Worm (Caenorhabditis elegans) whole organism, midembryonic: Measurements from ENCODE around the gene F07A11.4.

ENCODE experiments used
- T22C8.4 ChIP-seq: fragments of 200-800 bp; sonication (Bioruptor generic); IDR thresholded peaks from 2 replicates; pipeline ENCODE4 v1.3.6; 2022; ENCODE audit warnings: missing genetic modification characterization, missing compliant biosample characterization
- cog-1 ChIP-seq: sonication (generic microtip); optimal IDR thresholded peaks from 2 replicates; lab custom pipeline; 2016; ENCODE audit warnings: missing genetic modification characterization, missing compliant biosample characterization
- flt-1 ChIP-seq: fragments of 200-800 bp; sonication (Bioruptor generic); IDR thresholded peaks from 2 replicates; pipeline ENCODE4 v1.3.6; 2022; ENCODE audit warnings: missing genetic modification characterization, missing compliant biosample characterization
- klf-2 ChIP-seq: fragments of 200-800 bp; sonication (Bioruptor generic); conservative IDR thresholded peaks from 2 replicates; pipeline ENCODE4 v1.3.6; 2022; ENCODE audit warnings: missing genetic modification reagents, missing genetic modification characterization, missing compliant biosample characterization
- med-1 ChIP-seq: sonication (generic microtip); optimal IDR thresholded peaks from 2 replicates; lab custom pipeline; 2017; ENCODE audit warnings: missing genetic modification characterization, mild to moderate bottlenecking, missing compliant biosample characterization, antibody characterized with exemption, missing genetic modification reagents; ENCODE audit not compliant: insufficient read depth
- ref-1 ChIP-seq: fragments of 200-800 bp; sonication (Bioruptor generic); conservative IDR thresholded peaks from 2 replicates; pipeline ENCODE4 v1.3.6; 2022; ENCODE audit warnings: missing genetic modification reagents, missing genetic modification characterization, missing compliant biosample characterization
- tab-1 ChIP-seq: fragments of 200-800 bp; sonication (Bioruptor generic); IDR thresholded peaks from 2 replicates; pipeline ENCODE4 v1.3.6; 2022; ENCODE audit warnings: missing genetic modification characterization, missing compliant biosample characterization
- ztf-23 ChIP-seq: fragments of 200-800 bp; sonication (Bioruptor generic); IDR thresholded peaks from 2 replicates; pipeline ENCODE4 v1.3.6; 2022; ENCODE audit warnings: missing genetic modification reagents, missing genetic modification characterization, missing compliant biosample characterization
- ztf-29 ChIP-seq: fragments of 200-800 bp; sonication (Bioruptor generic); IDR thresholded peaks from 2 replicates; pipeline ENCODE4 v1.3.6; 2022; ENCODE audit warnings: missing genetic modification reagents, missing genetic modification characterization, missing compliant biosample characterization

DNA sequence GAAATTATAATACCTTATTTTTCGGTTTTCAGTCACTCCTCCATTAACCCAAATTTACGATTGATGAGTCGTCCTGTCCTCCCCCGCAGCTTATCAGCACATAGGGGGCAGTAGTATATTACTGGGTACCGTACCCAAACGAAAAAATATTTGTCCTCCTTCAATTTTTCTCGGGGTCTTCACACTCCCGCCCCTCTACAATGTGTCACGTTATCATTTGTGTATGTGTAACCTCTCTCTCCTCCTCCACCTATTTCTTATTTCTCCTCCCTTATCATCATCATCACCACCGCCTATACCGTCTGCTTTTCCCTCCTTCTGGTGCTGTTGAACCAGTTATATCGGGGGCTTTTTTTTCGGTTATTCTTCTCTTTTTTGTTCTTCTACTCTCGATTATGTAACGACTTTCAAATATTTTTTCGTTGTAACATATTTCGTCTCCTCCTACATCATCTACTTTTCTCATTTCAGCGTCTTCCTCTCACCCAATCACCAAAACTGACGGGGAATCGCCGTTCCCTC is 45.5 kb downstream of the F07A11.4 start, which contains the start of gene ghi-1:
- TF ChIP-seq ztf-23 (no peak), flt-1 (GFP tag; lab: Robert Waterston, UW) (no peak), cog-1 (tag; lab: Kevin White, UChicago) (no peak), ref-1 (no peak), ztf-29 (GFP tag; lab: Robert Waterston, UW) (no peak), tab-1 (GFP tag; lab: Robert Waterston, UW) (no peak), T22C8.4 (GFP tag; lab: Robert Waterston, UW) (no peak), klf-2 (GFP tag; lab: Robert Waterston, UW) (no peak), med-1 (GFP tag; lab: Kevin White, UChicago) (no peak)
